Worm (Caenorhabditis elegans) whole organism, midembryonic: ENCODE results near the gene K11D12.8.

Experiments used
- T22C8.4 ChIP-seq: fragments of 200-800 bp; sonication (Bioruptor generic); IDR thresholded peaks from 2 replicates; pipeline ENCODE4 v1.3.6; 2022; ENCODE audit warnings: missing genetic modification characterization, missing compliant biosample characterization
- cog-1 ChIP-seq: sonication (generic microtip); optimal IDR thresholded peaks from 2 replicates; lab custom pipeline; 2016; ENCODE audit warnings: missing genetic modification characterization, missing compliant biosample characterization
- flt-1 ChIP-seq: fragments of 200-800 bp; sonication (Bioruptor generic); IDR thresholded peaks from 2 replicates; pipeline ENCODE4 v1.3.6; 2022; ENCODE audit warnings: missing genetic modification characterization, missing compliant biosample characterization
- klf-2 ChIP-seq: fragments of 200-800 bp; sonication (Bioruptor generic); conservative IDR thresholded peaks from 2 replicates; pipeline ENCODE4 v1.3.6; 2022; ENCODE audit warnings: missing genetic modification reagents, missing genetic modification characterization, missing compliant biosample characterization
- med-1 ChIP-seq: sonication (generic microtip); optimal IDR thresholded peaks from 2 replicates; lab custom pipeline; 2017; ENCODE audit warnings: missing genetic modification characterization, mild to moderate bottlenecking, missing compliant biosample characterization, antibody characterized with exemption, missing genetic modification reagents; ENCODE audit not compliant: insufficient read depth
- ref-1 ChIP-seq: fragments of 200-800 bp; sonication (Bioruptor generic); conservative IDR thresholded peaks from 2 replicates; pipeline ENCODE4 v1.3.6; 2022; ENCODE audit warnings: missing genetic modification reagents, missing genetic modification characterization, missing compliant biosample characterization
- tab-1 ChIP-seq: fragments of 200-800 bp; sonication (Bioruptor generic); IDR thresholded peaks from 2 replicates; pipeline ENCODE4 v1.3.6; 2022; ENCODE audit warnings: missing genetic modification characterization, missing compliant biosample characterization
- ztf-23 ChIP-seq: fragments of 200-800 bp; sonication (Bioruptor generic); IDR thresholded peaks from 2 replicates; pipeline ENCODE4 v1.3.6; 2022; ENCODE audit warnings: missing genetic modification reagents, missing genetic modification characterization, missing compliant biosample characterization
- ztf-29 ChIP-seq: fragments of 200-800 bp; sonication (Bioruptor generic); IDR thresholded peaks from 2 replicates; pipeline ENCODE4 v1.3.6; 2022; ENCODE audit warnings: missing genetic modification reagents, missing genetic modification characterization, missing compliant biosample characterization

ce11 chrV:5027640-5028039 is 13.2 kb downstream of the K11D12.8 start, which contains the start of gene cpt-4:
- TF ChIP-seq ztf-29 (GFP tag; lab: Robert Waterston, UW) (no peak), tab-1 (GFP tag; lab: Robert Waterston, UW) (no peak), flt-1 (GFP tag; lab: Robert Waterston, UW) (no peak), ref-1 (GFP tag; lab: Robert Waterston, UW) (no peak), klf-2 (GFP tag; lab: Robert Waterston, UW) (no peak), cog-1 (tag; lab: Kevin White, UChicago) (no peak), med-1 (GFP tag; lab: Kevin White, UChicago) (no peak), T22C8.4 (no peak), ztf-23 (no peak)
